Worm (Caenorhabditis elegans): Measurements from ENCODE around the gene srt-50.
"Not testable (repeated sequence)": the region's sequence is repeated elsewhere in the genome, so short reads cannot be mapped to it uniquely, and the experiment has no call there.

srt-50 gene

DNA sequence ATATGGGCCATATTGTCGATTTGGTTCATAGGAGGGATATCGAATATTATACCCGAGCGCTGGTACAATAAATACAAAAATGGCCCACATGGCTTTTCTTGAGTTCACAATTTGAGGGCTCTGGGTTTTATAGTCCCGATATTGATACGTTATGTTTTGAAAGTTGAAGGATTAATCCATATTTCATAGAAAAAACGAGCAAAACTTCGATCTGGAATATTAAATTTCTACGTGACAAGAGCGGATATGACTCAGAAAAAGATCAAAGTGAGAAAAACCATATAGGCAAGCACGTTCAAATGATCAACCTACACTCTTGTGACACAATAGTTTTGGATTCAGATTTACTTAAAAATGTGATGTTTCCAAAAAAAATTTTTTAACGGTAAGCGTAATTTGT lies 57.2 kb downstream of the srt-50 start, which contains the start of gene col-135:
Gene col-135 (minus strand): TSS at position 101 of the 400 bp plus-strand sequence.
- TF ChIP-seq lsy-12 (tag; optimal IDR thresholded peaks at IDR 0.05): no peak
- TF ChIP-seq nhr-237 (tag; optimal IDR thresholded peaks at IDR 0.05): no peak
- TF ChIP-seq egl-5 (tag; optimal IDR thresholded peaks at IDR 0.05): no peak
- no peak for TF ChIP-seq skn-1 (tag; optimal IDR thresholded peaks at IDR 0.05)
- TF ChIP-seq nhr-76 (tag; optimal IDR thresholded peaks at IDR 0.05): no peak
- TF ChIP-seq nhr-25 (tag; optimal IDR thresholded peaks at IDR 0.05): no peak
- TF ChIP-seq nhr-43 (tag; optimal IDR thresholded peaks at IDR 0.05; ENCODE audit: poor library complexity, severe bottlenecking): no peak
- TF ChIP-seq ztf-4 (tag; optimal IDR thresholded peaks at IDR 0.05): no peak
- TF ChIP-seq aly-2 (tag; optimal IDR thresholded peaks at IDR 0.05): no peak
- no peak for TF ChIP-seq nhr-67 (tag; optimal IDR thresholded peaks at IDR 0.05)
- TF ChIP-seq ceh-82 (tag; optimal IDR thresholded peaks at IDR 0.05): no peak
- TF ChIP-seq jun-1 (tag; optimal IDR thresholded peaks at IDR 0.05): no peak
- no peak for TF ChIP-seq ceh-9 (tag; optimal IDR thresholded peaks at IDR 0.05)
- no peak for TF ChIP-seq sea-2 (GFP tag; optimal IDR thresholded peaks at IDR 0.05)
- TF ChIP-seq unc-39 (tag; optimal IDR thresholded peaks at IDR 0.05): no peak
- TF ChIP-seq pha-4 (tag; optimal IDR thresholded peaks at IDR 0.05): no peak
- no peak for TF ChIP-seq tbx-2 (tag; optimal IDR thresholded peaks at IDR 0.05)
- no peak for TF ChIP-seq eor-1 (tag; optimal IDR thresholded peaks at IDR 0.05)
- no peak for TF ChIP-seq mdl-1 (tag; optimal IDR thresholded peaks at IDR 0.05)

DNA sequence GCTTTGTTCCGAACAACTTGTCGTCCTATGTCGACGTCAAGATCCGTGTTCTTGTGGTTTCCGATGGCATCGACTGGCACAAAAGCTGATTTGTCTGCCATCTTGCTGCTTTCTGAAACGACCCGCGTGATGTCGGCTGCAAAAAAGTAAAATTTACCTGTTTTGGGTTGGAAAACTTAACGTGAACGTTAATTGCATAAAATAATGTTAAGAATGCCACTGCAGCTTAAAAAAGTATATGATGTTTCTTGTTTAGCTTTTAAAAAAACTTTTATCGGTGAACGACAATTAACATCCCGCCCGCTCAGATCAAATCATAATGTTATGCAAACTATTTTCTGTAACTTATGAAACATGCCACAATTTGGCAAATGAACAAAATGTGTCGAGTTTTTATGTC lies 59.4 kb downstream of the srt-50 start, which contains the start of gene M199.8:
Gene M199.8 (minus strand): TSS at position 101 of the 400 bp plus-strand sequence.
- TF ChIP-seq mml-1 (tag; optimal IDR thresholded peaks at IDR 0.05); nhr-76 (tag; optimal IDR thresholded peaks at IDR 0.05); nhr-43 (tag; optimal IDR thresholded peaks at IDR 0.05; ENCODE audit: poor library complexity, severe bottlenecking): not testable (repeated sequence)

All from whole organism, L3 larva.